Fruit fly (Drosophila melanogaster): Measurements from ENCODE around the gene CG7910.

CG7910 gene

dm6 chr3R:8126316-8127150, 39.5 kb downstream of the CG7910 start, which contains the start of the genes CG9667 and Arl8 (continued):
- peak; percentile 54 for TF ChIP-seq Fer1 (GFP tag; optimal IDR thresholded peaks at IDR 0.05)
- TF ChIP-seq z (GFP tag; IDR thresholded peaks at IDR 0.05), result no peak
- peak; percentile 33 for TF ChIP-seq kni (GFP tag; optimal IDR thresholded peaks at IDR 0.05)
- no peak for TF ChIP-seq CG7271 (tag; optimal IDR thresholded peaks at IDR 0.05)
- no peak for TF ChIP-seq CG4282 (GFP tag; optimal IDR thresholded peaks at IDR 0.05)
- TF ChIP-seq CG7372 (GFP tag; IDR thresholded peaks at IDR 0.05), result 0 out of 2 replicates have a peak, but pooled peaks have one; percentile 27
- no peak for TF ChIP-seq crc (GFP tag; optimal IDR thresholded peaks at IDR 0.05)
- TF ChIP-seq CG16813 (GFP tag; IDR thresholded peaks at IDR 0.05; ENCODE audit: partially characterized antibody), result 0 out of 3 replicates have a peak, but pooled peaks have one; percentile 12
- TF ChIP-seq Dip2 (GFP tag; IDR thresholded peaks at IDR 0.05), result no peak
- TF ChIP-seq CG4707 (GFP tag; optimal IDR thresholded peaks at IDR 0.05), result no peak
- no peak for TF ChIP-seq CG6175 (GFP tag; IDR thresholded peaks at IDR 0.05)
- no peak for TF ChIP-seq CG14860 (GFP tag; IDR thresholded peaks at IDR 0.05; ENCODE audit: partially characterized antibody)
- TF ChIP-seq CHES-1-like (GFP tag; optimal IDR thresholded peaks at IDR 0.05), result peak; percentile 16
- no peak for TF ChIP-seq CkIIα-i1 (GFP tag; IDR thresholded peaks at IDR 0.05)
- peak; percentile 33 for TF ChIP-seq Hsf (GFP tag; optimal IDR thresholded peaks at IDR 0.05)
- no peak for TF ChIP-seq hth (optimal IDR thresholded peaks at IDR 0.05)
- peak; percentile 55; the same call in 1 of the 2 replicates for TF ChIP-seq Ada2b (GFP tag; IDR thresholded peaks at IDR 0.05)
- TF ChIP-seq CG1602 (GFP tag; optimal IDR thresholded peaks at IDR 0.05), result peak; percentile 71
- TF ChIP-seq CG7745 (tag; optimal IDR thresholded peaks at IDR 0.05), result no peak
- TF ChIP-seq CG30403 (GFP tag; optimal IDR thresholded peaks at IDR 0.05), result peak; percentile 71
- TF ChIP-seq CG3163 (GFP tag; optimal IDR thresholded peaks at IDR 0.05), result no peak
- no peak for TF ChIP-seq CG17186 (GFP tag; optimal IDR thresholded peaks at IDR 0.05)
- TF ChIP-seq NK7.1 (GFP tag; optimal IDR thresholded peaks at IDR 0.05), result no peak
- peak; percentile 16 for TF ChIP-seq HLH54F (GFP tag; optimal IDR thresholded peaks at IDR 0.05)
- peak; percentile 20 for TF ChIP-seq pum (GFP tag; optimal IDR thresholded peaks at IDR 0.05)
- no peak for TF ChIP-seq CG11560 (tag; IDR thresholded peaks at IDR 0.05)
- no peak; the same call in 2 of the 3 replicates for TF ChIP-seq knrl (GFP tag; IDR thresholded peaks at IDR 0.05; ENCODE audit: partially characterized antibody)
- TF ChIP-seq CG13775 (GFP tag; optimal IDR thresholded peaks at IDR 0.05), result peak; percentile 60
- peak; percentile 63 for TF ChIP-seq az2 (GFP tag; optimal IDR thresholded peaks at IDR 0.05)
- TF ChIP-seq CG1529 (GFP tag; optimal IDR thresholded peaks at IDR 0.05), result peak; percentile 5
- TF ChIP-seq fd3F (GFP tag; optimal IDR thresholded peaks at IDR 0.05), result peak; percentile 57
- no peak for TF ChIP-seq ato (GFP tag; IDR thresholded peaks at IDR 0.05; ENCODE audit: partially characterized antibody)
- peak; percentile 86 for TF ChIP-seq Rfx (GFP tag; IDR thresholded peaks at IDR 0.05)
- no peak for TF ChIP-seq Optix (GFP tag; IDR thresholded peaks at IDR 0.05)
- peak; percentile 38; the same call in 1 of the 2 replicates for TF ChIP-seq ttk (GFP tag; IDR thresholded peaks at IDR 0.05)
- peak; percentile 51; the same call in 1 of the 2 replicates for TF ChIP-seq lmd (GFP tag; IDR thresholded peaks at IDR 0.05)
- TF ChIP-seq Chrac-16 (GFP tag; optimal IDR thresholded peaks at IDR 0.05), result peak; percentile 61
- no peak for TF ChIP-seq HmgD (GFP tag; optimal IDR thresholded peaks at IDR 0.05)
- peak; percentile 61 for TF ChIP-seq CG12155 (GFP tag; optimal IDR thresholded peaks at IDR 0.05)
- peak; percentile 86 for TF ChIP-seq CG12659 (GFP tag; optimal IDR thresholded peaks at IDR 0.05)
- TF ChIP-seq zfh1 (GFP tag; IDR thresholded peaks at IDR 0.05), result peak; percentile 40; the same call in 2 of the 3 replicates
- TF ChIP-seq CG18011 (GFP tag; optimal IDR thresholded peaks at IDR 0.05), result peak; percentile 24
- peak in 1 of 2 experiments; percentile 37 for TF ChIP-seq Trl (optimal IDR thresholded peaks at IDR 0.05)
- no peak for TF ChIP-seq Trl (GFP tag; optimal IDR thresholded peaks at IDR 0.05)
- no peak for TF ChIP-seq Gsc (GFP tag; IDR thresholded peaks at IDR 0.05)
- peak; percentile 61; the same call in 1 of the 4 replicates for TF ChIP-seq chinmo (GFP tag; IDR thresholded peaks at IDR 0.05; ENCODE audit: partially characterized antibody)
- peak; percentile 51 for TF ChIP-seq fd96Cb (tag; optimal IDR thresholded peaks at IDR 0.05)
- TF ChIP-seq CG10462 (GFP tag; optimal IDR thresholded peaks at IDR 0.05), result peak; percentile 29
- peak; percentile 75 for TF ChIP-seq Dref (GFP tag; IDR thresholded peaks at IDR 0.05)
- no peak for TF ChIP-seq CG10274 (GFP tag; optimal IDR thresholded peaks at IDR 0.05)
